Worm (Caenorhabditis elegans) whole organism, mixed stage, embryonic: ENCODE measurements around the gene T05G5.5.

Experiments
- bed-3 ChIP-seq: fragments of 200-800 bp; sonication (Bioruptor generic); optimal IDR thresholded peaks from 3 replicates; lab custom pipeline; 2018; ENCODE audit warnings: mild to moderate bottlenecking, missing genetic modification characterization, moderate library complexity, missing compliant biosample characterization
- blmp-1 ChIP-seq: fragments of 150-350 bp; optimal IDR thresholded peaks from 2 replicates; lab custom pipeline; 2014; ENCODE audit warnings: missing biosample characterization, missing genetic modification characterization
- ces-1 ChIP-seq: fragments of 150-350 bp; optimal IDR thresholded peaks from 2 replicates; lab custom pipeline; 2014; ENCODE audit warnings: missing biosample characterization, missing genetic modification reagents, missing genetic modification characterization
- drap-1 ChIP-seq: fragments of 200-800 bp; sonication (Bioruptor generic); optimal IDR thresholded peaks from 3 replicates; lab custom pipeline; 2018; ENCODE audit warnings: mild to moderate bottlenecking, missing genetic modification characterization, missing compliant biosample characterization
- flh-1 ChIP-seq: fragments of 200-800 bp; sonication (Bioruptor generic); optimal IDR thresholded peaks from 2 replicates; lab custom pipeline; 2018; ENCODE audit warnings: mild to moderate bottlenecking, missing genetic modification characterization, moderate library complexity, missing compliant biosample characterization
- ham-2 ChIP-seq: fragments of 200-800 bp; sonication (Bioruptor generic); optimal IDR thresholded peaks from 2 replicates; lab custom pipeline; 2018; ENCODE audit warnings: mild to moderate bottlenecking, missing genetic modification characterization, missing compliant biosample characterization
- hlh-1 ChIP-seq: fragments of 150-350 bp; optimal IDR thresholded peaks from 2 replicates; lab custom pipeline; 2014; ENCODE audit warnings: missing biosample characterization, missing genetic modification reagents, missing genetic modification characterization
- lin-32 ChIP-seq: fragments of 200-800 bp; sonication (Bioruptor generic); optimal IDR thresholded peaks from 2 replicates; lab custom pipeline; 2018; ENCODE audit warnings: mild to moderate bottlenecking, missing genetic modification characterization, missing compliant biosample characterization
- lsy-2 ChIP-seq: fragments of 150-350 bp; optimal IDR thresholded peaks from 2 replicates; lab custom pipeline; 2014; ENCODE audit warnings: missing biosample characterization, missing genetic modification characterization
- mab-5 ChIP-seq: fragments of 150-350 bp; optimal IDR thresholded peaks from 2 replicates; lab custom pipeline; 2014; ENCODE audit warnings: missing biosample characterization, missing genetic modification characterization
- mep-1 ChIP-seq: fragments of 150-350 bp; optimal IDR thresholded peaks from 2 replicates; lab custom pipeline; 2017; ENCODE audit warnings: missing biosample characterization, missing genetic modification reagents, missing genetic modification characterization, inconsistent platforms
- mls-2 ChIP-seq: sonication (generic microtip); optimal IDR thresholded peaks from 2 replicates; lab custom pipeline; 2016; ENCODE audit warnings: mild to moderate bottlenecking, missing genetic modification characterization, moderate library complexity, missing compliant biosample characterization
- nhr-12 ChIP-seq: fragments of 150-350 bp; optimal IDR thresholded peaks from 2 replicates; lab custom pipeline; 2014; ENCODE audit warnings: missing biosample characterization, missing genetic modification characterization
- nhr-2 ChIP-seq: fragments of 150-350 bp; optimal IDR thresholded peaks from 2 replicates; lab custom pipeline; 2014; ENCODE audit warnings: missing biosample characterization, missing genetic modification characterization
- nhr-237 ChIP-seq: fragments of 150-350 bp; optimal IDR thresholded peaks from 2 replicates; lab custom pipeline; 2014; ENCODE audit warnings: missing biosample characterization, missing genetic modification characterization
- nhr-28 ChIP-seq: fragments of 150-350 bp; optimal IDR thresholded peaks from 2 replicates; lab custom pipeline; 2014; ENCODE audit warnings: missing biosample characterization, missing genetic modification characterization
- nhr-76 ChIP-seq: sonication (generic microtip); optimal IDR thresholded peaks from 2 replicates; lab custom pipeline; 2017; ENCODE audit warnings: missing biosample characterization, missing genetic modification characterization
- sem-2 ChIP-seq: fragments of 200-800 bp; sonication (Bioruptor generic); optimal IDR thresholded peaks from 2 replicates; lab custom pipeline; 2018; ENCODE audit warnings: mild to moderate bottlenecking, missing genetic modification characterization, missing compliant biosample characterization
- snpc-4 ChIP-seq: fragments of 150-350 bp; optimal IDR thresholded peaks from 2 replicates; lab custom pipeline; 2014; ENCODE audit warnings: missing biosample characterization, missing genetic modification characterization
- sptf-1 ChIP-seq: sonication (generic microtip); optimal IDR thresholded peaks from 2 replicates; lab custom pipeline; 2017; ENCODE audit warnings: mild to moderate bottlenecking, missing genetic modification characterization, moderate library complexity, missing compliant biosample characterization
- unc-120 ChIP-seq: sonication (generic microtip); optimal IDR thresholded peaks from 2 replicates; lab custom pipeline; 2017; ENCODE audit warnings: missing genetic modification characterization, missing compliant biosample characterization; ENCODE audit not compliant: poor library complexity, severe bottlenecking
- unc-62 ChIP-seq: fragments of 150-350 bp; optimal IDR thresholded peaks from 2 replicates; lab custom pipeline; 2014; ENCODE audit warnings: missing biosample characterization, missing genetic modification reagents, missing genetic modification characterization
- zip-8 ChIP-seq: fragments of 150-350 bp; optimal IDR thresholded peaks from 2 replicates; lab custom pipeline; 2014; ENCODE audit warnings: missing biosample characterization, missing genetic modification characterization
- ztf-11 ChIP-seq: fragments of 150-350 bp; optimal IDR thresholded peaks from 2 replicates; lab custom pipeline; 2014; ENCODE audit warnings: missing biosample characterization, missing genetic modification characterization

The T05G5.5 gene

DNA sequence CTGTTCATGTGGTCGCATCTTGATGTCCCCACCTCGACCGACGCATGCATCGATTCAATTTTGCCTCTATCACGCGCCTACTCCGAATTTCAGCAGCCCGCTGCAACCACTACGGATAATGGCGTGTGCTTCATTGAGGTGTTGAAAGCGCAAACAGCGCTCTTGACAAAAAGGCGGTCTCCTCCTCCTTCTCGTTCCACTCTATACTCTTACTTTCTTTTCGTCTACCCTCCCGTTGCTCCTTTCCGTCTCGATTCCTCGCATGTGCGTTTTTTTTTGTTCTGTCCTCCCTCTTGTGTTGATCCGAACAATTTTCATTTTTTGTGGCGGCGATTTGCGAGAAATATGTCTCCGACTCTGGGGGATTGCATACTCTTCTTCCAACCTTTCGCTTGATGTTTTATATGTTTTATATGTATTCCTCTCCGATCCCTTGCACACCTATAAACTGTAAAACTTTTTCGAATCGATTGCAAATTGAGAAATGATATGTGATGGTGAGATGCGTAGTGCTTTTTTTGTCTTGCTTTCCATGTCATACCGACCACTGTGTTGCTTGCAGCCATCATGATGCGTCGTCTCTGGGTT lies 48.5 kb downstream of the T05G5.5 start:
- TF ChIP-seq bed-3, result no peak
- no peak for TF ChIP-seq mep-1
- TF ChIP-seq sptf-1 (tag; lab: Kevin White, UChicago), result no peak
- no peak for TF ChIP-seq mab-5 (tag; lab: Kevin White, UChicago)
- TF ChIP-seq nhr-237 (tag; lab: Kevin White, UChicago), result no peak
- TF ChIP-seq nhr-28 (tag; lab: Kevin White, UChicago), result no peak
- no peak for TF ChIP-seq sem-2 (GFP tag; lab: Kevin White, UChicago)

DNA sequence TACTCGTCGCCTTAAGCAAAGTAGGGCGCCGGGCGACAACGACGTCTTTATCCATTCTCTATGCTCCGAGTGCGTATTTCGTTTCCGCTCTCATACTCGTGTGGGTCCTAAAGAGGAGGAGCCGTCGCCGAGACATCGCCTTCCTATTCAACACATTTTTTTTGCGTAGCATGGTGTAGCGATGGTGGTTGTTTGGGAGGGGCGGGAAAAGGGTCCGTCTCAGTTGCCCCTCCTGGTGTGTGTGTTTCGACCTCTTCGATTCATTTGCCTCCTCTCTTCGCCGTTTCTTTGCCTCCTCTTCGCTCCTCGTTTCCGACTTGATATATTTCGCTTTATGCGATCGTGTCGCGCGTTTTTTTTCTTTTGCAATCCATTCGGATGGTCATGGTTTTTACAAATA lies 49.4 kb downstream of the T05G5.5 start:
- TF ChIP-seq unc-120 (tag; lab: Kevin White, UChicago), result peak; percentile 9
- TF ChIP-seq sem-2 (GFP tag; lab: Kevin White, UChicago), result no peak
- TF ChIP-seq blmp-1, result no peak
- no peak for TF ChIP-seq nhr-76 (tag; lab: Kevin White, UChicago)
- no peak for TF ChIP-seq nhr-237 (tag; lab: Kevin White, UChicago)
- TF ChIP-seq, all 35 proteins: peak for 1

DNA sequence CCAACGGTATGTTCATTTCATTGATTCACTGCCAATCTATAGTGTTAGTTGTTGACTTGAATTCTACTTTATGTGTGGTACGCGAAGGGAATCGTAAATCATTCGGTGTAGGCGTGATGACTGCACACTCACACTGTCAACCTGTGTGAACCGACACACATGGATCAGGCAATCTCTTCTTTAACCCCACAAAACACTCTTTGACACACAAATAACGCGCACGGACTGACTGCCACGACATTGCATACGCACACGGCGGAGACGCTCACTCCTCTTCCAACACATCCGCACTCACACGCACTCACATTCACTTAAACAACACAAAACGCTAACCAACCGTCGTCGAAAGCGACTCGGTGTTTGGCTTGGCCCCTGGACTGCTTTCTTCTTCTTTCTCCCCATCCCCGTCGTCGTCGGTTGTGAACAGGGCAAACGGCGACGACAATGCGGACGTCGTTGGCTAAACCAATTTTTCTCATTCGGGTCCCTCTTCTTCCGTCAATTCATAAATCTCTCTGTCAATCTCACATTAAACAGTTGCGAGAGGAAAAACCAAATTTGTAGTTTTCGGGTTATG lies 51.0 kb downstream of the T05G5.5 start:
- TF ChIP-seq nhr-76 (tag; lab: Kevin White, UChicago) (no peak), mls-2 (tag; lab: Kevin White, UChicago) (no peak), mep-1 (no peak), nhr-28 (tag; lab: Kevin White, UChicago) (no peak), sptf-1 (tag; lab: Kevin White, UChicago) (no peak), nhr-2 (tag; lab: Kevin White, UChicago) (peak; percentile 68), hlh-1 (no peak), zip-8 (tag; lab: Kevin White, UChicago) (no peak), drap-1 (GFP tag; lab: Kevin White, UChicago) (peak; percentile 7), unc-120 (tag; lab: Kevin White, UChicago) (no peak), nhr-12 (tag; lab: Kevin White, UChicago) (no peak), ham-2 (GFP tag; lab: Kevin White, UChicago) (peak; percentile 11), ztf-11 (tag; lab: Kevin White, UChicago) (no peak), bed-3 (no peak), ces-1 (peak; percentile 47), unc-62 (peak; percentile 59), lsy-2 (tag; lab: Kevin White, UChicago) (no peak), flh-1 (no peak), snpc-4 (tag; lab: Kevin White, UChicago) (no peak), sem-2 (GFP tag; lab: Kevin White, UChicago) (no peak), lin-32 (GFP tag; lab: Kevin White, UChicago) (no peak)
